Worm (Caenorhabditis elegans): ENCODE measurements around the gene nep-8.

DNA sequence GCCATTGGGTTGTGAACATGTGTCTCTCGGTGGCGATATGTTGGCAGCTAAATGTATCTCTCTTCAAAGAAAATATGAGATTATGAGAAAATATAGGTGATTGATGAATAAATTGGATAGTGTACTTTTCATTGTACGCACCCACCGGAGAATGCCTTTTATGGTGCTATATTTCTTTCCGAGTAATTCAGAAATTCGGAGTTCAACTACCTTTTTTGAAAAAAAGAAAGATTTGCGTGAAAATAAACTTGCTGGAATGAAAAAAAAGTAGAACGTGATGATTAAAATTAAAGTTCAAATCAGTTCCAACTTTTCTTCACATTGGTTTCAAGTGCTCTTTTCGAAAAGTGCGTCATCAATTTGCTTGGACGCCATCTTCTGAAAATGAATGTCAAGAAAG lies at the start of gene nep-8:
- TF ChIP-seq Y48G9A.11 (GFP tag; IDR thresholded peaks at IDR 0.05) (no peak), nhr-76 (tag; optimal IDR thresholded peaks at IDR 0.05) (no peak)
